Worm (Caenorhabditis elegans) whole organism, early embryonic: ENCODE data around the gene B0361.14.

Source experiments
- ama-1 ChIP-seq: fragments of 150-350 bp; optimal IDR thresholded peaks from 2 replicates; lab custom pipeline; 2014
- flt-1 ChIP-seq: fragments of 200-800 bp; sonication (Bioruptor generic); IDR thresholded peaks from 2 replicates; pipeline ENCODE4 v1.3.6; 2022; ENCODE audit warnings: missing genetic modification characterization, missing compliant biosample characterization

- TF ChIP-seq ama-1 (no peak), flt-1 (no peak)
These were observed 1.4 kb upstream of the B0361.14 start for ce11 chrIII:7300763-7301162.
